Worm (Caenorhabditis elegans) whole organism, late embryonic: Measurements from ENCODE around the gene idpa-1.

Source experiments
- C38D4.7 ChIP-seq: fragments of 200-800 bp; sonication (Bioruptor generic); optimal IDR thresholded peaks from 2 replicates; lab custom pipeline; 2018; ENCODE audit warnings: mild to moderate bottlenecking, missing genetic modification characterization, moderate library complexity, missing compliant biosample characterization
- Y22D7AL.16 ChIP-seq: sonication (generic microtip); optimal IDR thresholded peaks from 2 replicates; lab custom pipeline; 2016; ENCODE audit warnings: missing genetic modification characterization, missing compliant biosample characterization
- ama-1 ChIP-seq: fragments of 150-350 bp; optimal IDR thresholded peaks from 2 replicates; lab custom pipeline; 2014
- ceh-18 ChIP-seq: sonication (generic microtip); optimal IDR thresholded peaks from 2 replicates; lab custom pipeline; 2016; ENCODE audit warnings: missing genetic modification characterization, missing compliant biosample characterization
- ceh-2 ChIP-seq: sonication (generic microtip); optimal IDR thresholded peaks from 2 replicates; lab custom pipeline; 2016; ENCODE audit warnings: missing genotype, missing genetic modification characterization, missing compliant biosample characterization
- ceh-30 ChIP-seq: fragments of 150-350 bp; optimal IDR thresholded peaks from 2 replicates; lab custom pipeline; 2014; ENCODE audit warnings: missing biosample characterization, missing genetic modification characterization
- ceh-31 ChIP-seq: sonication (generic microtip); optimal IDR thresholded peaks from 2 replicates; lab custom pipeline; 2016; ENCODE audit warnings: missing genetic modification characterization, missing compliant biosample characterization
- ceh-45 ChIP-seq: fragments of 200-800 bp; sonication (Bioruptor generic); IDR thresholded peaks from 2 replicates; pipeline ENCODE4 v1.3.6; 2022; ENCODE audit warnings: missing genetic modification reagents, missing genetic modification characterization, missing compliant biosample characterization
- ceh-9 ChIP-seq: sonication (generic microtip); optimal IDR thresholded peaks from 2 replicates; lab custom pipeline; 2016; ENCODE audit warnings: mild to moderate bottlenecking, missing genetic modification characterization, inconsistent platforms, missing compliant biosample characterization
- che-1 ChIP-seq: sonication (generic microtip); optimal IDR thresholded peaks from 2 replicates; lab custom pipeline; 2016; ENCODE audit warnings: mild to moderate bottlenecking, missing genetic modification characterization, missing compliant biosample characterization
- dmd-4 ChIP-seq: sonication (generic microtip); optimal IDR thresholded peaks from 2 replicates; lab custom pipeline; 2016; ENCODE audit warnings: borderline replicate concordance, missing genetic modification characterization, missing compliant biosample characterization
- elt-2 ChIP-seq: sonication (generic microtip); optimal IDR thresholded peaks from 2 replicates; lab custom pipeline; 2016; ENCODE audit warnings: missing genetic modification reagents, missing genetic modification characterization, missing compliant biosample characterization
- elt-4 ChIP-seq: sonication (generic microtip); optimal IDR thresholded peaks from 2 replicates; lab custom pipeline; 2016; ENCODE audit warnings: missing genetic modification characterization, missing compliant biosample characterization
- fkh-6 ChIP-seq: sonication (generic microtip); optimal IDR thresholded peaks from 2 replicates; lab custom pipeline; 2016; ENCODE audit warnings: missing genetic modification characterization, missing compliant biosample characterization
- gmeb-2 ChIP-seq: sonication (generic microtip); optimal IDR thresholded peaks from 2 replicates; lab custom pipeline; 2016; ENCODE audit warnings: missing genetic modification characterization, inconsistent platforms, missing compliant biosample characterization
- hlh-13 ChIP-seq: fragments of 200-800 bp; sonication (Bioruptor generic); optimal IDR thresholded peaks from 2 replicates; lab custom pipeline; 2018; ENCODE audit warnings: mild to moderate bottlenecking, missing genetic modification characterization, missing compliant biosample characterization
- hlh-6 ChIP-seq: sonication (generic microtip); optimal IDR thresholded peaks from 2 replicates; lab custom pipeline; 2016; ENCODE audit warnings: missing genotype, missing genetic modification characterization, missing compliant biosample characterization
- mec-3 ChIP-seq: sonication (generic microtip); optimal IDR thresholded peaks from 2 replicates; lab custom pipeline; 2016; ENCODE audit warnings: borderline replicate concordance, missing genetic modification characterization, missing compliant biosample characterization
- nfya-1 ChIP-seq: sonication (generic microtip); optimal IDR thresholded peaks from 2 replicates; lab custom pipeline; 2017; ENCODE audit warnings: missing genetic modification characterization, mild to moderate bottlenecking, missing compliant biosample characterization, antibody characterized with exemption, moderate library complexity
- nhr-232 ChIP-seq: sonication (generic microtip); optimal IDR thresholded peaks from 2 replicates; lab custom pipeline; 2016; ENCODE audit warnings: missing genetic modification characterization, missing compliant biosample characterization
- odd-2 ChIP-seq: sonication (generic microtip); optimal IDR thresholded peaks from 2 replicates; lab custom pipeline; 2017; ENCODE audit warnings: antibody characterized with exemption, mild to moderate bottlenecking, missing genetic modification characterization, missing compliant biosample characterization
- pax-1 ChIP-seq: fragments of 150-350 bp; optimal IDR thresholded peaks from 2 replicates; lab custom pipeline; 2014; ENCODE audit warnings: missing biosample characterization, missing genetic modification characterization
- pqm-1 ChIP-seq: sonication (generic microtip); optimal IDR thresholded peaks from 2 replicates; lab custom pipeline; 2016; ENCODE audit warnings: missing genetic modification characterization, missing compliant biosample characterization
- ref-2 ChIP-seq: sonication (generic microtip); optimal IDR thresholded peaks from 2 replicates; lab custom pipeline; 2016; ENCODE audit warnings: missing genetic modification characterization, missing compliant biosample characterization
- rnt-1 ChIP-seq: sonication (generic microtip); optimal IDR thresholded peaks from 2 replicates; lab custom pipeline; 2016; ENCODE audit warnings: missing genetic modification characterization, missing compliant biosample characterization
- sox-2 ChIP-seq: fragments of 200-800 bp; sonication (Bioruptor generic); IDR thresholded peaks from 2 replicates; pipeline ENCODE4 v1.3.6; 2022; ENCODE audit warnings: missing genetic modification reagents, missing genetic modification characterization, missing compliant biosample characterization
- sox-4 ChIP-seq: sonication (generic microtip); optimal IDR thresholded peaks from 2 replicates; lab custom pipeline; 2017; ENCODE audit warnings: mild to moderate bottlenecking, missing genetic modification characterization, inconsistent platforms, missing compliant biosample characterization
- tbx-2 ChIP-seq: sonication (generic microtip); optimal IDR thresholded peaks from 2 replicates; lab custom pipeline; 2016; ENCODE audit warnings: missing genetic modification characterization, missing compliant biosample characterization
- tbx-7 ChIP-seq: sonication (generic microtip); optimal IDR thresholded peaks from 2 replicates; lab custom pipeline; 2016; ENCODE audit warnings: missing genotype, missing genetic modification characterization, missing compliant biosample characterization
- unc-3 ChIP-seq, 2 experiments: fragments of 200-800 bp in 1 of 2; sonication (Bioruptor generic) in 1 of 2; sonication (generic microtip) in 1 of 2; conservative IDR thresholded peaks in 1 of 2; optimal IDR thresholded peaks in 1 of 2; 2 replicates each; pipeline versions ENCODE4 v1.3.6 to Lab custom; 2016 to 2022; ENCODE audit warnings: missing compliant biosample characterization in 2 of 2, missing genetic modification characterization in 2 of 2, missing genetic modification reagents in 1 of 2
- zip-5 ChIP-seq: sonication (generic microtip); optimal IDR thresholded peaks from 2 replicates; lab custom pipeline; 2016; ENCODE audit warnings: missing genetic modification characterization, missing compliant biosample characterization
- ztf-16 ChIP-seq: sonication (generic microtip); optimal IDR thresholded peaks from 2 replicates; lab custom pipeline; 2017; ENCODE audit warnings: missing genetic modification characterization, missing compliant biosample characterization

idpa-1 gene

DNA sequence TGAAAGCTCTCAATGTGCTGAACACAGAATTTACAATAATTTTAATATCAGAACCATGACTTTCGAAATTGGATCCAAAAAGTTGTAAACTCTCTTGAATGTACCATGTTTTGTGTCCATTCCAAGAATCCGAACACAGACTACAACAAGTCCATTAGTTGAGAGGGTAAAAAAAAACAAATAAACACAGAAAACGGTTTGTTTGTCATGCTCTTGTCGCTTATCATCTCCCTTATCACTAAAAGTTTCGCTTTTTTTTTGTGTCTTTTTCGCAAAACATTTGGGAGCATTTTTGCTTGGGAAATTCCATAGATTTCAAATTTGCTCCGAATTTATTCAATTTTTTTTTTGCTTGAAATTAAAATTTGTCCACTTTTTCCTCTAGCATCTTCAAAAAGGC, 31.5 kb downstream of the idpa-1 start:
- no peak for TF ChIP-seq che-1 (tag; lab: Kevin White, UChicago)
- peak; percentile 17 for TF ChIP-seq elt-2 (tag; lab: Kevin White, UChicago)

DNA sequence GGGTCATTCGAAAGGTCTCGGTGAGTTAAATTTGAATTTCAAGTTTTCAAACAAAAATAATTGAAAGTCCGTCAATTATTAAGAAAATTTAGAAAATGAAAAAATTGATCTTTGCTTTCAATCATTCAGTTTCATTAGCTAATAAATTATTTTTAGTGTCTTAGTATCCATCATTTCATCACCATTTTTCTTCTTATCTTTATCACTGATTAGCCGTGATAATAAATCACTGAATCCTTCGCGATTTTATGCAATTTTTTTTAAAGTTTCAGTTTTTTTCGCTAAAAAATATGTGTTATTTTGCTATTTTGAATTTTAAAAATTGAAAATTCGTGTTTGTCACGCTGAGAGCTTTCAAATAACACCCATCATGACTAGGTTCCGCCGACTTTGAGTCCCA, 32.0 kb downstream of the idpa-1 start:
- TF ChIP-seq ztf-16 (tag; lab: Kevin White, UChicago) (no peak), fkh-6 (no peak), tbx-7 (tag; lab: Kevin White, UChicago) (no peak), unc-3 (GFP tag; conservative IDR thresholded peaks at IDR 0.05; lab: Robert Waterston, UW) (no peak), unc-3 (tag; optimal IDR thresholded peaks at IDR 0.05; lab: Kevin White, UChicago) (no peak)

- TF ChIP-seq rnt-1 (tag; lab: Kevin White, UChicago): no peak
- no peak for TF ChIP-seq ref-2 (tag; lab: Kevin White, UChicago)
- no peak for TF ChIP-seq elt-4 (tag; lab: Kevin White, UChicago)
- TF ChIP-seq dmd-4 (tag; lab: Kevin White, UChicago): no peak
- no peak for TF ChIP-seq hlh-13 (GFP tag; lab: Kevin White, UChicago)
- TF ChIP-seq ztf-16 (tag; lab: Kevin White, UChicago): no peak
- TF ChIP-seq ceh-9 (tag; lab: Kevin White, UChicago): no peak
- no peak for TF ChIP-seq odd-2
- no peak for TF ChIP-seq pax-1 (tag; lab: Kevin White, UChicago)
- no peak for TF ChIP-seq ceh-18 (tag; lab: Kevin White, UChicago)
- no peak for TF ChIP-seq mec-3
- TF ChIP-seq ceh-45 (GFP tag; lab: Robert Waterston, UW): no peak
- no peak for TF ChIP-seq ceh-31 (tag; lab: Kevin White, UChicago)
- no peak for TF ChIP-seq nhr-232 (tag; lab: Kevin White, UChicago)
- no peak for TF ChIP-seq zip-5 (tag; lab: Kevin White, UChicago)
Measured at ce11 chrIII:2868416-2868815, 32.6 kb downstream of the idpa-1 start.

ce11 chrIII:2866597-2866996, 34.4 kb downstream of the idpa-1 start:
- TF ChIP-seq ceh-45 (GFP tag; lab: Robert Waterston, UW) (no peak), ama-1 (lab: Kevin White, UChicago) (no peak)

DNA sequence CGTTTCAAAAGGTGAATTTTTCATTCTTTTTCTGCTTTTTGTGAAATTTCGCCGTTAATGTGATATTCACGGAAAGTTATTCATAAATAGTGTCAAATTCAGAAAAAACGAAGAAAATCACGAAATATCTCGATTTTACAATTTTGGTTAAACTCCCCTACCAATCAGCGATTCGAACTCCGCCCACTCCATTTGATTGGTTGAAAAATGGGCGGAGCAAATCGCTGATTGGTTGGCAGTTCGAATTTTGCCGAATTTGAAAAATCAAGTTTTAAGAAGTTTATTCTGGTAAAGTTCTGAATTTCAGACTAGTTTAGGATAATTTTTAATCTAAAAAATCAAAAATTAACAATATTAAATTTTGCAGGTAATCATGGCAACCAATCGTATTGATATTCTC, 36.3 kb downstream of the idpa-1 start:
- no peak for TF ChIP-seq pqm-1
- TF ChIP-seq nfya-1 (tag; lab: Kevin White, UChicago): peak; percentile 90

DNA sequence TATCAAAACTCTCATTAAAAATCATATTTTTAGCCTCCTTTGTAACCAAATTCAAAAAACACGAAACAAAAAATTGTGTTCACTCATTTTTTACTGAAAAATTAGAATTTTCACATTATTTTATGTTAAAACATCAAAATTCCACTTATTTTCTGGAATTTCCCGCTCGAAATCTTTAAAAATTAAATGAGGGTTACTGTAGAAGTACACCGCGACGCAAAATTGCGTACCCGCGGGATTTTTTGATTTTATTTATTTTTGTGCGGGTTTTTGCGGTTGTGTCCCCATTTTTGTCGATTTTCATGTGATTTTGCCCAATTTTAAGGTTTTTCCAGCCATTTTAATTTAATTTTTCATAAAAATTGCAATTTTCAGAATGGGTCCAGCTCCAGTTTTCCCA, 42.7 kb downstream of the idpa-1 start:
- no peak for TF ChIP-seq hlh-6
- no peak for TF ChIP-seq gmeb-2 (tag; lab: Kevin White, UChicago)
- no peak for TF ChIP-seq elt-4 (tag; lab: Kevin White, UChicago)
- TF ChIP-seq nhr-232 (tag; lab: Kevin White, UChicago): no peak
- no peak for TF ChIP-seq C38D4.7 (GFP tag; lab: Kevin White, UChicago)
- TF ChIP-seq Y22D7AL.16 (tag; lab: Kevin White, UChicago): no peak
- no peak for TF ChIP-seq ceh-30 (tag; lab: Kevin White, UChicago)
- no peak for TF ChIP-seq sox-4
- TF ChIP-seq sox-2 (GFP tag; lab: Robert Waterston, UW): no peak
- TF ChIP-seq ceh-2 (tag; lab: Kevin White, UChicago): no peak
- no peak for TF ChIP-seq tbx-2 (tag; lab: Kevin White, UChicago)
